Worm (Caenorhabditis elegans): ENCODE results near the gene igeg-1.

Gene igeg-1

DNA sequence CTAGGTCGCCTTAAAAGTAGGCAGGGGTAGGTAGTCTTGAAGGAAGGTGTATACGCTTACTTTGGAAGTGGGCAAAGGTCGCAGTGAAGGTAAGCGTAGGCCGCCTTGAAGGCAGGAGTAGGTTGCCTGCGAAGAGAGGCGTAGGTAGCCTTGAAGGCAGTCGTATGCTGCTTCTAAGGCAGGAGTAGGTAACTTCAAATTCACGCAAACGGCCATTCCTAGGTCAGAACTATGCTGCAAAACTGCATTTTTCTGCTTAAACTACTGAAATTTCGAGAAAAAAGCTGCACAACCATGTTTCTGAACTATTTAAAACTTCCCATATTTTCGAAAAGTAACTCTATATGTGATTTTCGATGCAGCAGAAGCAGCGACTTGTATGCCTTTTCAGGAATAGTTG lies 17.0 kb downstream of the igeg-1 start:
- TF ChIP-seq dao-5 (tag; optimal IDR thresholded peaks at IDR 0.05), result no peak
- no peak for TF ChIP-seq W03F9.2 (tag; optimal IDR thresholded peaks at IDR 0.05)
- TF ChIP-seq him-1 (tag; optimal IDR thresholded peaks at IDR 0.05), result no peak

DNA sequence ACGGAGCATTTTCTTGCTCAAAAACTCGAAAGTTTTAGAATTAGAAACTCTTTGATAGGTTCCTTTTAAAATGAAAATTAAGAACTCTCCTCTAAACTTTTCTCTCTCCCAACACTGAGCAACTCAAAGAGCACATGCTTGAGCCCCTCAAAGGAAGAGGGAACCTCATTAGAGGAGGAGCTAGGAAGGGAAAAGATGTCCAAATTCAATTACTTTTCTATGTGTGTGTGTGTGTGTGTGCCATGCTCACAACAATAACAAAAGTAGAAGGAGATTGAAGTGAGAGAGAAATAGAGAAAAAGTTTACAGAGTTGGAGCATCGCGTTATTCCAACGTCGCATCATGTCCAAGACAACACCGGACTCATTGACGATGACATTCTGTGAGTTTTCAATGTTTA lies 23.5 kb downstream of the igeg-1 start:
- TF ChIP-seq dao-5 (tag; optimal IDR thresholded peaks at IDR 0.05) (no peak), him-1 (tag; optimal IDR thresholded peaks at IDR 0.05) (no peak)

DNA sequence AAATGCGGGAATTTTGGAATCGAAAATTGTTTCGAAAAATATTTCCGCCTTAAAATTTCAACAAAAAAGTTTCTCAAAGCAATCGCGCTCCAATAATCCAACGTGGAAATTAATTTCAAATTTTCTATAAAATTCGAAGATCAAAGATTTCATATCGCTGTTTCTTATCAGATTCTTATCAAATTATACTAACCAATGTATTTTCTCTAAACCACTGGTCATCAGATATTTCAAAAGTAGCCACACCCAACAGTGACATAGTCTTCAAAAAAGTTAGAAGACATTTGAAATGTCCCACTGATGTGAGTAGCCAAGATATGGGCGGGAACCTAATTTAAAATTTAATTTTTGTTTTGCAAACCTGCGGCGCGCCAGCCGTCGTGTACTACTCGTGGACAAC lies 25.1 kb downstream of the igeg-1 start:
- TF ChIP-seq dao-5 (tag; optimal IDR thresholded peaks at IDR 0.05) (no peak), W03F9.2 (tag; optimal IDR thresholded peaks at IDR 0.05) (no peak), him-1 (tag; optimal IDR thresholded peaks at IDR 0.05) (no peak)

DNA sequence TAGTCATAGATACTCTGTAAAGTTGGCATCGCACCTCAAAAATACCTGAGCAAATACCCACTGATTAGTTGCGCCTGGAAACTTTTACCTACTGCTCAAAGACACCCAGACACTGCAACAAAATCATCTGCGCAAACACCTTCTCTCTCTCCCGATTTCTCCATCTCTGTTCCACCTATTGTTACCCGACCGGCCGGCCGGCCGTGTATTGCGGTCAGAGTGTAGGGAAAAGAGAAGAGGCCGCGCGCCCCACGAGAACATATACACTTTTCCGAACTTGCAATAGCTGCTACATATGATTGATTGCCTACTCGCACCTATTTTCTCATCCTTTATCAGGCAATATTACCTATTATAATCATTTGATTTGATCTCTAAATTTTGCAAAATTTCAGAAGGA lies 26.0 kb downstream of the igeg-1 start:
- no peak for TF ChIP-seq dao-5 (tag; optimal IDR thresholded peaks at IDR 0.05)
- TF ChIP-seq W03F9.2 (tag; optimal IDR thresholded peaks at IDR 0.05), result no peak
- TF ChIP-seq him-1 (tag; optimal IDR thresholded peaks at IDR 0.05), result no peak

DNA sequence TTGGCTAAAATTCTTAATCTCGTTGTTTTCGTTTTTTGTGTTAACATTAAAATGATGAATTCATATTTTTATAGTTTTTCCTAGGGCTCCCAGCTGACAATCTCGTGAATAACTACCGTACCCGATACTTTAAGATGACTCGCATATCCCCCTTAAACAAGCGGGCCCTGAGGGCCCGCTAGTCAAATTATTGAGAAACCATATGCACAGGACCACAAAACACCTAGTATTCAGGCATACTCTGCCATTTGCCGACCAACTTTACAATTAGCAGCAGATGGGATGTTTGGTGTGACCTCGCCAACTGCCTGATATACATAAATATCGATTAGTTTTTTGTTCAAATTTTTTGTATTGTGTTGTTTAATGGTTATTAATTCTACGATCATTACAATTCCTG lies 34.4 kb downstream of the igeg-1 start, which contains the start of gene F19C7.3:
TSS of gene F19C7.3 (plus strand) at position 301 of the 400 bp plus-strand sequence.
- TF ChIP-seq W03F9.2 (tag; optimal IDR thresholded peaks at IDR 0.05) (no peak), dao-5 (tag; optimal IDR thresholded peaks at IDR 0.05) (no peak), him-1 (tag; optimal IDR thresholded peaks at IDR 0.05) (no peak)

DNA sequence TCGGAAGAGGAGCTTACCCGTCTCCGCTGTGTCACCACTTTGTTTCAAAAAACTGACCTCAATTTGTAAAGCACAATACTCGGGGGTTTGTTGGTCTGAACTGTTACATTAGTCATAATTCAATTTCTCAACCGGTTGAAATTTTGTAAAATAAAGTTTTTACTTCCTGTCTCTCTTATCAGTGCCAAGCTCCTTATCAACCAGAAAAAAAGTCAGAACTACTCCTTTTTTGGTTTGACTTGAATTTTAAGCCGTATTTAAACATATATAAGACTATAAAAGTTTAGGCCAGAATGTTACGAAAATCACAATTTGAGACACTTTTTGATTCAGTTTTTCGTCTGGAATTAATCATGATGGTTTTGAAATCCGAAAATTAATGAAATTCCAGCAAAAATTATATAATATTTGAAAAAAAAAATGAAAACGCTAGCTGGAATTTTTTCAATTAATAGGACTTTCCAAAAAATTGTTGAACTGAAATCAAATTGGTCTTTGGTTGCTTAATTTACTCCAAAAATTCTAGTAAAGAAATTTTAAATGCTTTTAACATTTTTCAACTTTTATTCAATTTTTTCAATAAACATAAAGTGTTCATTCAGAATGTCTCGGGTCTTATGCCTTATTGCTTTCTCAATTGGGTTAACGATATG lies 37.0 kb downstream of the igeg-1 start, which contains the start of gene F19C7.2:
TSS of gene F19C7.2 (plus strand) at position 603 of the 653 bp plus-strand sequence.
- TF ChIP-seq W03F9.2 (tag; optimal IDR thresholded peaks at IDR 0.05) (no peak), dao-5 (tag; optimal IDR thresholded peaks at IDR 0.05) (no peak), him-1 (tag; optimal IDR thresholded peaks at IDR 0.05) (no peak)

DNA sequence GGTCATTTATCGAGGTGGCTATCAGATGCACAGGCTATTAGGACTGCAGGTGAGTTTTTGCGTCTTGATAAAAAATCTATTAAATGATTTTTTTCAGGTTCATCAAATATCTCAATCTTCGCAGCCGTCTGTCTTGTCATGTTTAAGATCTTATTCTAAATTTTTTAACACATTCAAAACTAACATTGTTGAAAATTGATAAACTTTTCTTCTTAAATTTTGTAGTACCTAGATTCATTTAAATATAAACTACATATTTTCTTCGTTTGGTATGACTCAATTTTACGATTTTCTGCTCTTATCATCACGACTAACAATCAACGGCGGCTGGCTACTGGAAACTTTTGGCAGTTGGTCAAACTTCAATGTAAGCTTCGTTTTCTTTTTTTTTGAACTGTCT lies 40.1 kb downstream of the igeg-1 start, which contains the start of gene F19C7.4:
TSS of gene F19C7.4 (plus strand) at position 301 of the 400 bp plus-strand sequence.
- TF ChIP-seq W03F9.2 (tag; optimal IDR thresholded peaks at IDR 0.05) (no peak), him-1 (tag; optimal IDR thresholded peaks at IDR 0.05) (no peak), dao-5 (tag; optimal IDR thresholded peaks at IDR 0.05) (no peak)

DNA sequence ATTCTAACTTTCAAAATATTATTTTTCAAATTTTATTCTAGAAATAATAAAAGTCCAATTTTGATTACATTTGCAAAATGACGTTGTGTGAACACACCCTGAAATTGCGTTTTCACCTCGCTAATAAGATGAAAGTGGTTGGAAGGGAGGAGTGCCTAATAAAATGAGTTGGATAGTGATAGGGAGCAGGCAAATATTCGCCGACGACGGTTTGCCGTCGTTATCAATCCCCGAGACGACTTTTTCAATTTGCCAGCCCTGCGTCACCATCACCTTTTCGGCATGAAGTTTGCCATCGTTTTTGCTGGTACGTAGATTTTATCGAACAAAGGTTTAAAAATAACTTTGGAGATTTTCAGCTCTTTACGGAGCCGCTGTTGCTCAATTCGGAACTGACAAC lies 43.2 kb downstream of the igeg-1 start, which contains the start of gene nspg-10:
TSS of gene nspg-10 (plus strand) at position 179 of the 400 bp plus-strand sequence.
- TF ChIP-seq W03F9.2 (tag; optimal IDR thresholded peaks at IDR 0.05) (no peak), him-1 (tag; optimal IDR thresholded peaks at IDR 0.05) (no peak), dao-5 (tag; optimal IDR thresholded peaks at IDR 0.05) (no peak)

DNA sequence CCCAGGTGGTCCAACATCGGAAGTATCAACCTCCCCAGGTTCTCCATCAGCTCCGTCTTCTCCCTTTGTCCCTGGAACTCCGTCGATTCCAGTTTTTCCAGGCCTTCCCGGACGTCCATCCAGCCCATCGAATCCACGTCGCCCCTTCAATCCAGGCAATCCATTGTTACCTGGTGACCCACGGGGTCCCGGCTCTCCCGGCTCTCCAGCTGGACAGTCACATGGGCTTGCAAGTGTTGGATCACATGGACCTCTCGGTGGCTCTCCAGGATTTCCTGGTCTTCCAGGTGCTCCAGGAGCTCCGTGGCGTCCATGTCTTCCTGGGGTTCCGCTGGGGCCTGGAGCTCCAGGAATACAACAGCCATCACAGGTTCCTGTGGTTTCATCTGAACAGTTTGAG lies 46.2 kb downstream of the igeg-1 start:
- TF ChIP-seq W03F9.2 (tag; optimal IDR thresholded peaks at IDR 0.05) (no peak), dao-5 (tag; optimal IDR thresholded peaks at IDR 0.05) (no peak), him-1 (tag; optimal IDR thresholded peaks at IDR 0.05) (no peak)

DNA sequence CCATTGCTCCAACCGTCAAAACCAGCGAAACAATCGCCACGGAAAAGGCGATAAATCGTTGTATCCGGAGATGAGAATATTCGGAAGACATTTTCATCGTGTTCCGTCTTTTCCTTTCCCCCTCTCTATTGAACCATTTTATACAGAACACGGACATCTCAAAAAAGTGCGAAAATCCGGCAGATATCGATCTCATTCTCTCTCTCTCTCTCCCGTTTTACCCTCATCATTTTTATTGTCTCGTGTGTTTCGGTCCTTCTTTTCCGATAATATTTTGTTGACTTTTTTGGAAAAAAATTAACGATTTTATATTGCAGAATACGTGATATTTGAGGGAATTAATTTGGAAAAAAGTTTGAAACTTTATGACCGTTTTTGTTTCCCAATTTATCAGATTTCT lies 47.1 kb downstream of the igeg-1 start, which contains the start of gene col-110:
TSS of gene col-110 (minus strand) at position 101 of the 400 bp plus-strand sequence.
- TF ChIP-seq dao-5 (tag; optimal IDR thresholded peaks at IDR 0.05) (no peak), W03F9.2 (tag; optimal IDR thresholded peaks at IDR 0.05) (no peak), him-1 (tag; optimal IDR thresholded peaks at IDR 0.05) (no peak)

DNA sequence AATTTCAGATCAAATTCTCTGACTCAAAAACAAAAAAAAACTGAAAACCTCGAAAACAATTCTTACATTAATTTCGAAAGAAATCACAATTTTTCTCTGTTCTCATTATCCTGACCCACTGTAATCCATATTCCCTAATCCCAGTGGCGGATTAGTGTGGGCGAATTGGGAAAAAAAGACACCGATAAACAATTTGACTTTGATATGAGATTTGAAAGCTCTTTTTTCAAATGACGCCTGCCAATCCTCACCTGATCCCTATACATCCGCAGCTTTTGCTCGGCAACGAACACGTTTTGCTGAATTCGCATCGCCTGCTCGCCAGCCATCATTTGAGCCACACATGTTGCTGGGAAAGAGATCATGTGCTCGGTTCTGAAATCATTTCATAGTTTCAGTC lies 49.3 kb downstream of the igeg-1 start:
- TF ChIP-seq him-1 (tag; optimal IDR thresholded peaks at IDR 0.05), result no peak
- no peak for TF ChIP-seq dao-5 (tag; optimal IDR thresholded peaks at IDR 0.05)

DNA sequence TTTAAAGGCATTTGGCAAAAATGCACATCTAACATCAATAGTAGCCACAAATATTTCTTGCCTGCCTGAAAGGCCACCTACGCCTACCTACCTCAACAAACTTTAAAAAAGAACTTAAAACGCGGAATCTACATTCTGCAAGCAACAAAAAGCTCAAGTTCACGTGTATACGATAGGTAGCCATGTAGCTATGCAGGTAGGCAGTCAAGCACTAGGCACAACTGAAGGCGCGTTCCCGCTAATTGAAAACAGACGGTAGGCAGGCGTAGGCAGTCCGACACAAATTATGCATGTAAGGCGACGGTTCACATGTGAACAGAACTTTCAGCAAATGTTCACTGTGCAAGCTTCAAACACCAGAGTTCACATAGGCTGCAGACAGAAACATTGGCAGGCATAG lies 50.1 kb downstream of the igeg-1 start:
- no peak for TF ChIP-seq W03F9.2 (tag; optimal IDR thresholded peaks at IDR 0.05)
- TF ChIP-seq dao-5 (tag; optimal IDR thresholded peaks at IDR 0.05), result no peak
- no peak for TF ChIP-seq him-1 (tag; optimal IDR thresholded peaks at IDR 0.05)

DNA sequence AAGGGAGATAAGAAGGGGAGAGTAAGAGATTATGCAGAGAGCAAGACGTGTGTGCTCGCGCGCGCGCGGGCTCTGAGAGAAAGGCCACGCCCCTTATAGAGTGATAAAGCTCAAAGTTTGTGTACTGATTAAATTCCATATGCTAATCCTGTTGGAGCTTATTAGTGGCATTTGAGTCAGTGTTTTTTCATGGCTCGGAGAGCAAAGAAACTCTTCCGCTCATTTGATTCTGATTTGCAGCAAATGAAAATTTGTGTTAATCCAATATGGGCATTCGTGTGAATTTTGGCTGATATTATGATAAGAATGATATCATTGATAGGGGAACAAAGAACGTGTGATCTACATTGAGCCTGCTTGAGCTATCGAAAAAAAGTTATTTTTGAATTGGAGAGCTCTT lies 51.1 kb downstream of the igeg-1 start:
- no peak for TF ChIP-seq him-1 (tag; optimal IDR thresholded peaks at IDR 0.05)
- no peak for TF ChIP-seq dao-5 (tag; optimal IDR thresholded peaks at IDR 0.05)
- TF ChIP-seq W03F9.2 (tag; optimal IDR thresholded peaks at IDR 0.05), result no peak
